Worm (Caenorhabditis elegans): ENCODE data around the gene ins-3.

DNA sequence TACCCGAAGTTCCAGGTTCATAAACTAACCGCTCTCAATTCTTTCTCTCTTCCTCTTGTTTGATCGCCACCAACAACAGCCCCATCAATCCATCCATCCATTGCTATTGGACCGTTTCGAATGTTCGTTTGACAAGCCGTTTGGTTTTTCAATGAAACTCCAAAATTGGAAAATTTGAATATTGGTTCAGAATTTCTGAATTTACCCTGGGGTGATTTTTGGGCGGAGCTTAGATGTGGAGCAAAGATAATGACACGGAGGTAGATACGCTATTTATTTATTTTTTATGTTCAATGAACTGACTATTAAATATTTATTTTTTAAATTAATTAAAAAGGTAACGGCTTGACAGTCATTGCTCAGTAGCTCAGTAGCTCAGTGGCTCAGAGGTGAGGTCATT, 46.3 kb downstream of the ins-3 start, which contains the start of gene B0034.2:
- TF ChIP-seq attf-3 (GFP tag; conservative IDR thresholded peaks at IDR 0.05) (no peak), hmg-1.2 (GFP tag; IDR thresholded peaks at IDR 0.05) (no peak), Y53F4B.3 (GFP tag; IDR thresholded peaks at IDR 0.05) (no peak), B0261.1 (tag; optimal IDR thresholded peaks at IDR 0.05) (no peak), hlh-26 (GFP tag; conservative IDR thresholded peaks at IDR 0.05) (no peak), nhr-90 (tag; optimal IDR thresholded peaks at IDR 0.05) (no peak), Y56A3A.18 (GFP tag; IDR thresholded peaks at IDR 0.05) (no peak), lsl-1 (GFP tag; optimal IDR thresholded peaks at IDR 0.05) (no peak), ztf-6 (GFP tag; IDR thresholded peaks at IDR 0.05) (no peak), ztf-22 (GFP tag; optimal IDR thresholded peaks at IDR 0.05) (no peak)
